Worm (Caenorhabditis elegans) whole organism, L4 larva: ENCODE data around the gene dna-2.
A peak's percentile ranks its signal among the peaks of the same experiment; 100 is the strongest.

Experiments used
- D1046.2 ChIP-seq: fragments of 200-800 bp; sonication (Bioruptor generic); IDR thresholded peaks from 2 replicates; pipeline ENCODE4 v1.3.6; 2022; ENCODE audit warnings: missing genetic modification characterization, missing compliant biosample characterization
- F44E2.7 ChIP-seq: fragments of 200-800 bp; sonication (Bioruptor generic); IDR thresholded peaks from 2 replicates; pipeline ENCODE4 v2.1.2; 2022; ENCODE audit warnings: missing genetic modification characterization, missing compliant biosample characterization
- F49E8.2 ChIP-seq: sonication (generic microtip); optimal IDR thresholded peaks from 2 replicates; lab custom pipeline; 2016; ENCODE audit warnings: missing compliant biosample characterization, mild to moderate bottlenecking, missing genetic modification characterization, borderline replicate concordance
- R02D3.7 ChIP-seq: fragments of 150-350 bp; sonication (generic microtip); optimal IDR thresholded peaks from 3 replicates; lab custom pipeline; 2014; ENCODE audit warnings: missing biosample characterization, missing genetic modification characterization
- T20F7.1 ChIP-seq: fragments of 200-800 bp; sonication (Bioruptor generic); optimal IDR thresholded peaks from 2 replicates; lab custom pipeline; 2018; ENCODE audit warnings: mild to moderate bottlenecking, missing genetic modification characterization, missing compliant biosample characterization
- Y48G9A.11 ChIP-seq: fragments of 200-800 bp; sonication (Bioruptor generic); IDR thresholded peaks from 2 replicates; pipeline ENCODE4 v1.3.6; 2022; ENCODE audit warnings: missing genetic modification reagents, missing genetic modification characterization, missing compliant biosample characterization
- Y5F2A.4 ChIP-seq: fragments of 200-800 bp; sonication (Bioruptor generic); optimal IDR thresholded peaks from 2 replicates; lab custom pipeline; 2018; ENCODE audit warnings: mild to moderate bottlenecking, missing genetic modification characterization, missing compliant biosample characterization
- ZK337.2 ChIP-seq: fragments of 200-800 bp; sonication (Bioruptor generic); IDR thresholded peaks from 2 replicates; pipeline ENCODE4 v1.3.6; 2022; ENCODE audit warnings: missing genetic modification reagents, missing genetic modification characterization, missing compliant biosample characterization
- ceh-20 ChIP-seq: fragments of 200-800 bp; sonication (Bioruptor generic); IDR thresholded peaks from 2 replicates; pipeline ENCODE4 v1.3.6; 2022; ENCODE audit warnings: missing genetic modification reagents, missing genetic modification characterization, missing compliant biosample characterization
- ceh-32 ChIP-seq: sonication (generic microtip); optimal IDR thresholded peaks from 2 replicates; lab custom pipeline; 2016; ENCODE audit warnings: mild to moderate bottlenecking, missing genetic modification characterization, missing compliant biosample characterization; ENCODE audit not compliant: poor library complexity
- ceh-44 ChIP-seq: fragments of 200-800 bp; sonication (Bioruptor generic); IDR thresholded peaks from 2 replicates; pipeline ENCODE4 v1.3.6; 2022; ENCODE audit warnings: missing genetic modification reagents, missing genetic modification characterization, missing compliant biosample characterization
- ceh-62 ChIP-seq: sonication (generic microtip); optimal IDR thresholded peaks from 2 replicates; lab custom pipeline; 2017; ENCODE audit warnings: missing biosample characterization, missing genetic modification characterization
- daf-16 ChIP-seq, 3 experiments: sonication (generic microtip); optimal IDR thresholded peaks; 2 replicates each; lab custom pipeline; 2016 to 2017; ENCODE audit warnings: missing genetic modification characterization in 3 of 3, missing genetic modification reagents in 3 of 3, mild to moderate bottlenecking in 2 of 3, missing compliant biosample characterization in 2 of 3, missing biosample characterization in 1 of 3, moderate library complexity in 1 of 3
- duxl-1 ChIP-seq: sonication (generic microtip); optimal IDR thresholded peaks from 2 replicates; lab custom pipeline; 2016; ENCODE audit warnings: mild to moderate bottlenecking, missing genetic modification characterization, moderate library complexity, missing compliant biosample characterization; ENCODE audit not compliant: poor library complexity
- dve-1 ChIP-seq: sonication (generic microtip); optimal IDR thresholded peaks from 2 replicates; lab custom pipeline; 2017; ENCODE audit warnings: antibody characterized with exemption, mild to moderate bottlenecking, missing genetic modification characterization, missing compliant biosample characterization; ENCODE audit not compliant: insufficient read depth
- fos-1 ChIP-seq: fragments of 150-350 bp; optimal IDR thresholded peaks from 2 replicates; lab custom pipeline; 2014; ENCODE audit warnings: missing biosample characterization, missing genetic modification characterization
- gei-8 ChIP-seq: fragments of 200-800 bp; sonication (Bioruptor generic); optimal IDR thresholded peaks from 2 replicates; lab custom pipeline; 2018; ENCODE audit warnings: mild to moderate bottlenecking, missing genetic modification characterization, missing compliant biosample characterization
- hlh-11 ChIP-seq: fragments of 200-800 bp; sonication (Bioruptor generic); optimal IDR thresholded peaks from 2 replicates; lab custom pipeline; 2018; ENCODE audit warnings: mild to moderate bottlenecking, missing genetic modification characterization, missing compliant biosample characterization
- hlh-30 ChIP-seq: sonication (generic microtip); optimal IDR thresholded peaks from 2 replicates; lab custom pipeline; 2017; ENCODE audit warnings: antibody characterized with exemption, mild to moderate bottlenecking, missing genetic modification characterization, missing compliant biosample characterization; ENCODE audit not compliant: insufficient read depth
- lim-7 ChIP-seq: fragments of 200-800 bp; sonication (Bioruptor generic); IDR thresholded peaks from 2 replicates; pipeline ENCODE4 v1.3.6; 2022; ENCODE audit warnings: missing genetic modification characterization, missing compliant biosample characterization
- lin-13 ChIP-seq: fragments of 150-350 bp; optimal IDR thresholded peaks from 2 replicates; lab custom pipeline; 2014; ENCODE audit warnings: missing biosample characterization, missing genetic modification reagents, missing genetic modification characterization
- lin-15B ChIP-seq: fragments of 150-350 bp; sonication (generic microtip); optimal IDR thresholded peaks from 3 replicates; lab custom pipeline; 2014; ENCODE audit warnings: missing biosample characterization, missing genetic modification characterization
- lin-38 ChIP-seq: fragments of 200-800 bp; sonication (Bioruptor generic); IDR thresholded peaks from 2 replicates; pipeline ENCODE4 v1.3.6; 2022; ENCODE audit warnings: missing genetic modification reagents, missing genetic modification characterization, missing compliant biosample characterization
- lir-3 ChIP-seq: sonication (generic microtip); optimal IDR thresholded peaks from 2 replicates; lab custom pipeline; 2016; ENCODE audit warnings: mild to moderate bottlenecking, missing genetic modification characterization, missing compliant biosample characterization
- lsy-2 ChIP-seq, 2 experiments: fragments of 150-350 bp in 1 of 2; sonication (generic microtip) in 1 of 2; optimal IDR thresholded peaks; 2 replicates each; lab custom pipeline; 2014 to 2017; ENCODE audit warnings: missing biosample characterization in 2 of 2, missing genetic modification characterization in 2 of 2
- mdl-1 ChIP-seq, 2 experiments: fragments of 150-350 bp in 1 of 2; sonication (generic microtip) in 1 of 2; optimal IDR thresholded peaks; 2 replicates each; lab custom pipeline; 2014 to 2017; ENCODE audit warnings: missing biosample characterization in 2 of 2, missing genetic modification characterization in 2 of 2
- mes-2 ChIP-seq: sonication (generic microtip); optimal IDR thresholded peaks from 2 replicates; lab custom pipeline; 2016; ENCODE audit warnings: missing genotype, mild to moderate bottlenecking, missing genetic modification characterization, missing compliant biosample characterization; ENCODE audit not compliant: poor library complexity, severe bottlenecking
- mxl-2 ChIP-seq: fragments of 200-800 bp; sonication (Bioruptor generic); conservative IDR thresholded peaks from 2 replicates; pipeline ENCODE4 v1.3.6; 2022; ENCODE audit warnings: missing genetic modification reagents, missing genetic modification characterization, missing compliant biosample characterization
- nhr-11 ChIP-seq: fragments of 150-350 bp; optimal IDR thresholded peaks from 2 replicates; lab custom pipeline; 2014; ENCODE audit warnings: missing biosample characterization, missing genetic modification characterization
- nhr-237 ChIP-seq: sonication (generic microtip); optimal IDR thresholded peaks from 2 replicates; lab custom pipeline; 2017; ENCODE audit warnings: missing biosample characterization, missing genetic modification characterization
- nhr-25 ChIP-seq: sonication (generic microtip); optimal IDR thresholded peaks from 2 replicates; lab custom pipeline; 2017; ENCODE audit warnings: missing genetic modification characterization, mild to moderate bottlenecking, missing compliant biosample characterization, antibody characterized with exemption, moderate library complexity, borderline replicate concordance; ENCODE audit not compliant: insufficient read depth
- nhr-28 ChIP-seq: fragments of 150-350 bp; optimal IDR thresholded peaks from 2 replicates; lab custom pipeline; 2014; ENCODE audit warnings: missing biosample characterization, missing genetic modification characterization
- nhr-42 ChIP-seq: fragments of 200-800 bp; sonication (Bioruptor generic); IDR thresholded peaks from 2 replicates; pipeline ENCODE4 v1.3.6; 2022; ENCODE audit warnings: missing genetic modification characterization, missing compliant biosample characterization
- nhr-48 ChIP-seq: sonication (generic microtip); optimal IDR thresholded peaks from 2 replicates; lab custom pipeline; 2016; ENCODE audit warnings: mild to moderate bottlenecking, missing genetic modification characterization, missing compliant biosample characterization
- nhr-6 ChIP-seq: fragments of 150-350 bp; optimal IDR thresholded peaks from 2 replicates; lab custom pipeline; 2014; ENCODE audit warnings: missing biosample characterization, missing genetic modification characterization
- pqm-1 ChIP-seq: sonication (generic microtip); optimal IDR thresholded peaks from 2 replicates; lab custom pipeline; 2017; ENCODE audit warnings: missing biosample characterization, missing genetic modification characterization
- saeg-2 ChIP-seq: fragments of 200-800 bp; sonication (Bioruptor generic); IDR thresholded peaks from 2 replicates; pipeline ENCODE4 v1.3.6; 2022; ENCODE audit warnings: missing genetic modification reagents, missing genetic modification characterization, missing compliant biosample characterization
- skn-1 ChIP-seq: fragments of 150-350 bp; optimal IDR thresholded peaks from 2 replicates; lab custom pipeline; 2014; ENCODE audit warnings: missing biosample characterization, missing genetic modification characterization
- unc-130 ChIP-seq: sonication (generic microtip); optimal IDR thresholded peaks from 2 replicates; lab custom pipeline; 2016; ENCODE audit warnings: missing genetic modification reagents, missing genetic modification characterization, missing compliant biosample characterization
- unc-62 ChIP-seq, 3 experiments: fragments of 150-350 bp in 1 of 3; sonication (generic microtip); optimal IDR thresholded peaks in 2 of 3; peaks in 1 of 3; 1 replicate in 1 of 3; 2 replicates in 2 of 3; lab custom pipeline; 2014 to 2017; ENCODE audit warnings: missing biosample characterization in 3 of 3, missing genetic modification characterization in 3 of 3, missing genetic modification reagents in 3 of 3, missing genotype in 1 of 3
- zfp-2 ChIP-seq: sonication (generic microtip); optimal IDR thresholded peaks from 2 replicates; lab custom pipeline; 2016; ENCODE audit warnings: mild to moderate bottlenecking, missing genetic modification characterization, missing compliant biosample characterization
- zfp-3 ChIP-seq: fragments of 200-800 bp; sonication (Bioruptor generic); conservative IDR thresholded peaks from 2 replicates; pipeline ENCODE4 v1.3.6; 2022; ENCODE audit warnings: missing genetic modification reagents, missing genetic modification characterization, missing compliant biosample characterization
- zip-2 ChIP-seq: fragments of 150-350 bp; optimal IDR thresholded peaks from 2 replicates; lab custom pipeline; 2014; ENCODE audit warnings: missing biosample characterization, missing genetic modification characterization
- ztf-7 ChIP-seq: fragments of 150-350 bp; optimal IDR thresholded peaks from 2 replicates; lab custom pipeline; 2014; ENCODE audit warnings: missing biosample characterization, missing genetic modification characterization

Gene dna-2

ce11 chrII:11823566-11824308 lies 45.5 kb downstream of the dna-2 start, which contains the start of gene Y6D1A.1:
TSS of gene Y6D1A.1 (minus strand) at chrII:11823616.
- TF ChIP-seq zip-2: no peak
- TF ChIP-seq unc-62 (GFP tag; optimal IDR thresholded peaks at IDR 0.05 in 1 of 2; lab: Kevin White, UChicago): peak in 1 of 2 experiments; percentile 55
- TF ChIP-seq unc-62 (tag; optimal IDR thresholded peaks at IDR 0.05; lab: Kevin White, UChicago): no peak

DNA sequence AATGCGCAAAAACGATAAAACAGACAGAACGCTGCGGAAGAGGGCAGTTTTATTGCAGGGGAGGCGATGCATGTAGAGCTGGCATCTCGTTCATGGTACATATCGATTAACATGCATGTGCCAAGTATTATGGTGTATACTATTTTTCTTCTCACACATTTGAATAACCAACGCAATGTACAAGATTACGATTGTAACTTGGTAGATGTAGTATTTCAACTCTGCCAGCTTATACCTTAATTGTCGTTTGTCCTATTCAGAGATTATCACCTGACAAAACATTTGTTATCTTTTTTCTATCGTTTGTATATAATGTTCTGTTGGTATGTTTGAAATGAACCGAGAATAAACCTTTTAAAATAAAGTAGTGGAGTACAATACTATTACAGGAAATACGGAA lies 51.7 kb downstream of the dna-2 start, which contains the start of gene pes-5:
Gene pes-5 (minus strand): TSS at position 101 of the 400 bp plus-strand sequence.
- TF ChIP-seq nhr-48 (tag; lab: Kevin White, UChicago) (no peak), F49E8.2 (tag; lab: Kevin White, UChicago) (no peak), hlh-30 (tag; lab: Kevin White, UChicago) (no peak), nhr-28 (tag; lab: Kevin White, UChicago) (no peak), ZK337.2 (GFP tag; lab: Robert Waterston, UW) (no peak), ceh-62 (no peak), lsy-2 (tag; optimal IDR thresholded peaks at IDR 0.05; lab: Kevin White, UChicago) (no peak), unc-130 (GFP tag; lab: Kevin White, UChicago) (no peak), mxl-2 (no peak), duxl-1 (tag; lab: Kevin White, UChicago) (no peak), lim-7 (GFP tag; lab: Robert Waterston, UW) (no peak), lin-13 (GFP tag; lab: Kevin White, UChicago) (no peak), ceh-20 (GFP tag; lab: Robert Waterston, UW) (no peak), gei-8 (no peak), dve-1 (no peak), ceh-32 (tag; lab: Kevin White, UChicago) (no peak), nhr-42 (GFP tag; lab: Robert Waterston, UW) (no peak), hlh-11 (tag; lab: Kevin White, UChicago) (no peak)

DNA sequence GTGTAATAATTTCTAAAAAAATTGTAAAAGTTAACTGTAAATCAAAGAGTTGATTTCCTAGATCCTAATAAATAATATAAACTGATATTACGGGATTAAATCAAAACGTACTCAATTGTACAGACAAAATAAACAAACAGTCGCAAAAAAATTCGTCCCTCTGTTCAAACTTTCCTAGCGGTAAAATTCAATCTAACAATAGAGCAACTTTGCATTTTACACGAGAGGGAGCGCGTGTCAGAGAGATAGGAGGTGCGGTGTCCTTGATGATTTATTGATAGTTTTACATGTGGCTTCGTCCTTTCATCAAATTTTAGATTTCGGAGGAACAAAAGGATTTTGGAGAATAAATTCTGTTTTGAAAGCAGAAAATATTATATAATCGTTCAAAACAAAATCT lies 52.4 kb downstream of the dna-2 start:
- TF ChIP-seq nhr-25 (tag; lab: Kevin White, UChicago) (no peak), nhr-6 (tag; lab: Kevin White, UChicago) (peak; percentile 35), lin-15B (no peak), lsy-2 (tag; optimal IDR thresholded peaks at IDR 0.05; lab: Kevin White, UChicago) (peak in 1 of 2 experiments; percentile 60), ceh-62 (no peak), D1046.2 (GFP tag; lab: Robert Waterston, UW) (no peak), ceh-44 (GFP tag; lab: Robert Waterston, UW) (no peak), Y48G9A.11 (GFP tag; lab: Robert Waterston, UW) (no peak), Y5F2A.4 (GFP tag; lab: Kevin White, UChicago) (no peak), duxl-1 (tag; lab: Kevin White, UChicago) (no peak), nhr-28 (tag; lab: Kevin White, UChicago) (peak; percentile 46), nhr-48 (tag; lab: Kevin White, UChicago) (no peak), zfp-3 (GFP tag; lab: Robert Waterston, UW) (no peak), T20F7.1 (no peak), lin-38 (GFP tag; lab: Robert Waterston, UW) (no peak), nhr-11 (tag; lab: Kevin White, UChicago) (no peak), saeg-2 (GFP tag; lab: Robert Waterston, UW) (no peak), fos-1 (tag; lab: Kevin White, UChicago) (no peak), R02D3.7 (tag; lab: Kevin White, UChicago) (no peak), pqm-1 (peak; percentile 32), F44E2.7 (GFP tag; lab: Robert Waterston, UW) (no peak), mes-2 (peak; percentile 63), hlh-11 (tag; lab: Kevin White, UChicago) (peak; percentile 18), zfp-2 (no peak), lir-3 (tag; lab: Kevin White, UChicago) (no peak), daf-16 (GFP tag; optimal IDR thresholded peaks at IDR 0.05; lab: Kevin White, UChicago) (no peak), daf-16 (tag; optimal IDR thresholded peaks at IDR 0.05; lab: Kevin White, UChicago) (peak; percentile 12), ztf-7 (tag; lab: Kevin White, UChicago) (no peak), skn-1 (tag; lab: Kevin White, UChicago) (no peak), nhr-237 (no peak), ceh-20 (GFP tag; lab: Robert Waterston, UW) (no peak), mdl-1 (tag; optimal IDR thresholded peaks at IDR 0.05; lab: Kevin White, UChicago) (peak in 1 of 2 experiments; percentile 60)
